Fruit fly (Drosophila melanogaster) whole organism, prepupa: Measurements from ENCODE around the gene acj6.

ENCODE experiments used
- Blimp-1 ChIP-seq: fragments of 200-800 bp; sonication (Bioruptor generic); optimal IDR thresholded peaks from 3 replicates; lab custom pipeline; 2017; ENCODE audit warnings: missing biosample characterization, missing genetic modification characterization, mild to moderate bottlenecking, moderate library complexity, missing genetic modification reagents
- CG10669 ChIP-seq: fragments of 200-800 bp; sonication (Bioruptor generic); optimal IDR thresholded peaks from 3 replicates; lab custom pipeline; 2018; ENCODE audit warnings: missing biosample characterization, mild to moderate bottlenecking, missing genetic modification characterization, moderate library complexity
- CG11294 ChIP-seq: fragments of 200-800 bp; sonication (Bioruptor generic); IDR thresholded peaks from 2 replicates; pipeline ENCODE4 v1.3.6; 2022; ENCODE audit warnings: missing biosample characterization, missing genetic modification characterization
- CG11902 ChIP-seq: fragments of 200-800 bp; sonication (Bioruptor generic); optimal IDR thresholded peaks from 3 replicates; lab custom pipeline; 2016; ENCODE audit warnings: missing biosample characterization, missing genetic modification characterization
- CG15336 ChIP-seq: fragments of 200-800 bp; sonication (Bioruptor generic); IDR thresholded peaks from 2 replicates; pipeline ENCODE4 v1.3.6; 2022; ENCODE audit warnings: missing biosample characterization, missing genetic modification characterization
- CG1621 ChIP-seq: fragments of 200-800 bp; sonication (Bioruptor generic); optimal IDR thresholded peaks from 3 replicates; lab custom pipeline; 2018; ENCODE audit warnings: missing biosample characterization, mild to moderate bottlenecking, missing genetic modification characterization
- CG16779 ChIP-seq: fragments of 200-800 bp; sonication (Bioruptor generic); optimal IDR thresholded peaks from 3 replicates; lab custom pipeline; 2017; ENCODE audit warnings: missing biosample characterization, mild to moderate bottlenecking, missing genetic modification characterization
- CG3032 ChIP-seq: fragments of 200-800 bp; optimal IDR thresholded peaks from 2 replicates; lab custom pipeline; 2019; ENCODE audit warnings: missing biosample characterization, mild to moderate bottlenecking, missing genetic modification characterization, moderate library complexity
- CG32006 ChIP-seq: fragments of 200-800 bp; sonication (Bioruptor generic); optimal IDR thresholded peaks from 3 replicates; lab custom pipeline; 2017; ENCODE audit warnings: missing biosample characterization, mild to moderate bottlenecking, missing genetic modification characterization
- CG4318 ChIP-seq: fragments of 200-800 bp; sonication (Bioruptor generic); optimal IDR thresholded peaks from 3 replicates; lab custom pipeline; 2017; ENCODE audit warnings: missing biosample characterization, mild to moderate bottlenecking, missing genetic modification characterization
- CG6276 ChIP-seq: fragments of 200-800 bp; sonication (Bioruptor generic); optimal IDR thresholded peaks from 2 replicates; lab custom pipeline; 2017; ENCODE audit warnings: missing biosample characterization, mild to moderate bottlenecking, missing genetic modification characterization
- CG6854 ChIP-seq: fragments of 200-800 bp; sonication (Bioruptor generic); optimal IDR thresholded peaks from 2 replicates; lab custom pipeline; 2017; ENCODE audit warnings: missing biosample characterization, mild to moderate bottlenecking, missing genetic modification characterization
- CG7368 ChIP-seq: fragments of 200-800 bp; sonication (Bioruptor generic); optimal IDR thresholded peaks from 3 replicates; lab custom pipeline; 2016; ENCODE audit warnings: missing biosample characterization, missing genetic modification characterization
- CG8119 ChIP-seq: fragments of 200-800 bp; sonication (Bioruptor generic); IDR thresholded peaks from 3 replicates; pipeline ENCODE4 v1.3.6; 2022; ENCODE audit warnings: missing biosample characterization, missing genetic modification characterization
- CG9139 ChIP-seq: fragments of 200-800 bp; sonication (Bioruptor generic); optimal IDR thresholded peaks from 3 replicates; lab custom pipeline; 2017; ENCODE audit warnings: missing biosample characterization, mild to moderate bottlenecking, missing genetic modification characterization
- Eip78C ChIP-seq: fragments of 200-800 bp; sonication (Bioruptor generic); peaks from one replicate; lab custom pipeline; 2016; ENCODE audit warnings: missing biosample characterization, missing genetic modification characterization
- Hr38 ChIP-seq: sonication (Bioruptor generic); optimal IDR thresholded peaks from 2 replicates; lab custom pipeline; 2016; ENCODE audit warnings: missing biosample characterization, missing genetic modification characterization
- Hr39 ChIP-seq: fragments of 200-800 bp; sonication (Bioruptor generic); optimal IDR thresholded peaks from 2 replicates; lab custom pipeline; 2016; ENCODE audit warnings: missing biosample characterization, missing genetic modification characterization
- Met ChIP-seq: fragments of 200-800 bp; sonication (Bioruptor generic); optimal IDR thresholded peaks from 3 replicates; lab custom pipeline; 2016; ENCODE audit warnings: missing biosample characterization, missing genetic modification characterization
- OdsH ChIP-seq: fragments of 200-800 bp; sonication (Bioruptor generic); optimal IDR thresholded peaks from 3 replicates; lab custom pipeline; 2016; ENCODE audit warnings: missing biosample characterization, missing genetic modification characterization
- Smox ChIP-seq: fragments of 200-800 bp; sonication (Bioruptor generic); optimal IDR thresholded peaks from 3 replicates; lab custom pipeline; 2016; ENCODE audit warnings: missing biosample characterization, missing genetic modification characterization
- Sox14 ChIP-seq: fragments of 200-800 bp; sonication (Bioruptor generic); optimal IDR thresholded peaks from 3 replicates; lab custom pipeline; 2016; ENCODE audit warnings: missing biosample characterization, missing genetic modification characterization
- Sox15 ChIP-seq: fragments of 200-800 bp; sonication (Bioruptor generic); optimal IDR thresholded peaks from 3 replicates; lab custom pipeline; 2016; ENCODE audit warnings: missing biosample characterization, missing genetic modification characterization
- achi ChIP-seq: fragments of 200-800 bp; sonication (Bioruptor generic); optimal IDR thresholded peaks from 3 replicates; lab custom pipeline; 2016; ENCODE audit warnings: missing biosample characterization, missing genetic modification characterization
- acj6 ChIP-seq: fragments of 200-800 bp; sonication (Bioruptor generic); optimal IDR thresholded peaks from 3 replicates; lab custom pipeline; 2016; ENCODE audit warnings: missing biosample characterization, missing genetic modification characterization
- esn ChIP-seq: fragments of 200-800 bp; sonication (Bioruptor generic); optimal IDR thresholded peaks from 2 replicates; lab custom pipeline; 2016; ENCODE audit warnings: missing biosample characterization, mild to moderate bottlenecking, missing genetic modification characterization, moderate library complexity
- fkh ChIP-seq: fragments of 200-800 bp; sonication (Bioruptor generic); optimal IDR thresholded peaks from 3 replicates; lab custom pipeline; 2017; ENCODE audit warnings: missing biosample characterization, mild to moderate bottlenecking, missing genetic modification characterization, moderate library complexity
- lz ChIP-seq: fragments of 200-800 bp; sonication (Bioruptor generic); optimal IDR thresholded peaks from 3 replicates; lab custom pipeline; 2016; ENCODE audit warnings: missing biosample characterization, missing genetic modification characterization
- net ChIP-seq: fragments of 200-800 bp; sonication (Bioruptor generic); optimal IDR thresholded peaks from 3 replicates; lab custom pipeline; 2016; ENCODE audit warnings: missing biosample characterization, missing genetic modification characterization
- pdm3 ChIP-seq: fragments of 200-800 bp; sonication (Bioruptor generic); optimal IDR thresholded peaks from 3 replicates; lab custom pipeline; 2016; ENCODE audit warnings: missing biosample characterization, missing genetic modification characterization
- salr ChIP-seq, 2 experiments: fragments of 200-800 bp; sonication (Bioruptor generic); optimal IDR thresholded peaks; 3 replicates each; lab custom pipeline; 2016 to 2018; ENCODE audit warnings: missing biosample characterization in 2 of 2, missing genetic modification characterization in 2 of 2, mild to moderate bottlenecking in 1 of 2
- svp ChIP-seq: fragments of 200-800 bp; sonication (Bioruptor generic); peaks from one replicate; lab custom pipeline; 2016; ENCODE audit warnings: missing biosample characterization, missing genetic modification characterization
- topi ChIP-seq: fragments of 200-800 bp; sonication (Bioruptor generic); optimal IDR thresholded peaks from 3 replicates; lab custom pipeline; 2016; ENCODE audit warnings: missing biosample characterization, missing genetic modification characterization
- vri ChIP-seq: fragments of 200-800 bp; sonication (Bioruptor generic); optimal IDR thresholded peaks from 3 replicates; lab custom pipeline; 2016; ENCODE audit warnings: missing biosample characterization, mild to moderate bottlenecking, missing genetic modification characterization

acj6 gene

dm6 chrX:15379014-15379491 is at the start of gene acj6:
TSS of gene acj6 (minus strand) at chrX:15379064.
- TF ChIP-seq Blimp-1 (GFP tag; lab: Kevin White, UChicago) (no peak), CG7368 (GFP tag; lab: Kevin White, UChicago) (no peak), CG10669 (GFP tag; lab: Kevin White, UChicago) (no peak), Met (GFP tag; lab: Kevin White, UChicago) (no peak), OdsH (GFP tag; lab: Kevin White, UChicago) (no peak), Sox14 (GFP tag; lab: Kevin White, UChicago) (no peak), CG32006 (GFP tag; lab: Kevin White, UChicago) (no peak), CG11902 (GFP tag; lab: Kevin White, UChicago) (no peak), CG3032 (tag; lab: Kevin White, UChicago) (no peak)

- TF ChIP-seq acj6 (GFP tag; lab: Kevin White, UChicago) (no peak), Sox14 (GFP tag; lab: Kevin White, UChicago) (no peak), CG4318 (GFP tag; lab: Kevin White, UChicago) (no peak), CG7368 (GFP tag; lab: Kevin White, UChicago) (no peak), achi (GFP tag; lab: Kevin White, UChicago) (no peak), fkh (no peak), Blimp-1 (GFP tag; lab: Kevin White, UChicago) (no peak), net (no peak), CG9139 (GFP tag; lab: Kevin White, UChicago) (no peak), Eip78C (GFP tag; lab: Kevin White, UChicago) (no peak), CG6854 (GFP tag; lab: Kevin White, UChicago) (no peak), Met (GFP tag; lab: Kevin White, UChicago) (no peak), topi (GFP tag; lab: Kevin White, UChicago) (no peak)
Measured at dm6 chrX:15406811-15407210, 27.9 kb upstream of the acj6 start.

- TF ChIP-seq CG15336 (GFP tag; lab: Robert Waterston, UW) (no peak), CG11902 (GFP tag; lab: Kevin White, UChicago) (no peak), Hr38 (GFP tag; lab: Kevin White, UChicago) (no peak), CG11294 (no peak), pdm3 (GFP tag; lab: Kevin White, UChicago) (no peak), CG1621 (no peak), CG32006 (GFP tag; lab: Kevin White, UChicago) (no peak), Hr39 (GFP tag; lab: Kevin White, UChicago) (no peak)
Measured at dm6 chrX:15401861-15402260, 23.0 kb upstream of the acj6 start.

dm6 chrX:15387344-15387743 is 8.5 kb upstream of the acj6 start:
- no peak for TF ChIP-seq Met (GFP tag; lab: Kevin White, UChicago)
- TF ChIP-seq CG16779 (tag; lab: Kevin White, UChicago), result no peak
- TF ChIP-seq net, result no peak
- no peak for TF ChIP-seq salr (GFP tag; optimal IDR thresholded peaks at IDR 0.05; lab: Kevin White, UChicago)
- TF ChIP-seq CG11902 (GFP tag; lab: Kevin White, UChicago), result no peak
- no peak for TF ChIP-seq CG6854 (GFP tag; lab: Kevin White, UChicago)
- TF ChIP-seq lz (GFP tag; lab: Kevin White, UChicago), result no peak
- no peak for TF ChIP-seq CG8119
- TF ChIP-seq Sox14 (GFP tag; lab: Kevin White, UChicago), result no peak
- TF ChIP-seq Smox (GFP tag; lab: Kevin White, UChicago), result no peak
- TF ChIP-seq Eip78C (GFP tag; lab: Kevin White, UChicago), result no peak
- TF ChIP-seq vri, result no peak
- no peak for TF ChIP-seq Sox15 (GFP tag; lab: Kevin White, UChicago)
- TF ChIP-seq CG6276, result no peak
- no peak for TF ChIP-seq svp (GFP tag; lab: Kevin White, UChicago)
- TF ChIP-seq OdsH (GFP tag; lab: Kevin White, UChicago), result no peak
- no peak for TF ChIP-seq esn (GFP tag; lab: Kevin White, UChicago)
- no peak for TF ChIP-seq pdm3 (GFP tag; lab: Kevin White, UChicago)
- no peak for TF ChIP-seq CG11294
- TF ChIP-seq, all 60 proteins: peak for 0
